Fruit fly (Drosophila melanogaster): ENCODE data around the gene mus201.

Gene mus201

DNA sequence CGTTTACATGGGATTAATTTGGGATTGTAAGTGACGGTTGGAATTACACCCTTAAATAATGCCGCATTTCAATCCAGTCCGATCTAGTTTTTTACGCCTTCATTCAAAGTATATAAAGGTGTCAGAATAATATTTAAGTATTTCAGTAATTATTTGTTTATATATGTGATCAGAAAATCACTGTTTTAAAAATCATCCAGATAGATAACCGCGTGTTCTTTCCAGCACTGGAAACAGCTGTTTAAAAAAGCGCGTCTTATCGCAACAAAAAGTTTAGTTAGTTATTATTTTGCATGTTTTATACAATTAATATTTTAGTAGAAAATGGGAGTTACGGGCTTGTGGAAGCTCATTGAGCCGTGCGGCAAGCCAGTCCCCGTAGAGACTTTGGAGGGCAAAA is at the start of gene mus201:
mus201 (plus strand) TSS at position 118 of the 400 bp plus-strand sequence.
- no peak for TF ChIP-seq CG17801 (GFP tag; optimal IDR thresholded peaks at IDR 0.05; ENCODE audit: partially characterized antibody)

DNA sequence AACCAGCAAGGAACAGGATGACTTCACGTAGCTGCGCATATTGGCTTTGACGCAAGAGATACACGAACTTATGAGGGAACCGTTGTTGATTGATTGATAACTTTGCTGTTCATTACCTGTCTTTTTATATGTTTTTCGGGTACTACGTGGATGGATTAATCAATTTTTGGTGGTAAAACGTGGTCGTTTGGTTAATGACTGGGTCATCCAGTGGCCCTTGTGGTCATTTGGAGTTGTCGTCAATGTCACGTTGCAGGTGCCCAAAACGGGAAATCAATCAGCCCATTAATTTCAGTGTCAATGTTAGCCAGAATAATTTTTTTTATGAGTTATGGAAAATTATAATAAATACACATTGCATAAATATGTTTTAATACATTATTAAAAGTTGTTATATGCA is 48.7 kb upstream of the mus201 start, which contains the start of gene CG42819:
CG42819 (minus strand) TSS at position 101 of the 400 bp plus-strand sequence.
- no peak for TF ChIP-seq CG17801 (GFP tag; optimal IDR thresholded peaks at IDR 0.05; ENCODE audit: partially characterized antibody)

DNA sequence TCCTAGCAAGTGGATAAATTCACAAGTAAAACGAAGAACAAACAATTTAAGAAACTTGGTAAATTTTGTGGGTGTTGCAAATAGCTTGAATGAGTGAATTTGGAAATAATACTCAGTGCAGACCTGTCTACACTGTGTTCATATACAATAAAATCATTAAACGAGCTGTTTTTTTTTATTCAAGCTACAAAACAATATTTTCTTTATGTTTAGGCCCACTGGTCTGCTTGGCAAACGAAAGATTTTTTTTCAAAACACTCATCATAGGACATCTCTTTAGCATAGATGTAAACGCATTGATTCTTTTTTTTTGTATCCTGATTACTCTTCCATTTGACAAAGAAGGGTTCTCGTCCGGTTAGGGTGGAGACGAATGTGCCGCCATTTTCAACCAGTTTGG is 45.7 kb upstream of the mus201 start, which contains the start of gene CG42820:
CG42820 (minus strand) TSS at position 101 of the 400 bp plus-strand sequence.
- no peak for TF ChIP-seq CG17801 (GFP tag; optimal IDR thresholded peaks at IDR 0.05; ENCODE audit: partially characterized antibody)

DNA sequence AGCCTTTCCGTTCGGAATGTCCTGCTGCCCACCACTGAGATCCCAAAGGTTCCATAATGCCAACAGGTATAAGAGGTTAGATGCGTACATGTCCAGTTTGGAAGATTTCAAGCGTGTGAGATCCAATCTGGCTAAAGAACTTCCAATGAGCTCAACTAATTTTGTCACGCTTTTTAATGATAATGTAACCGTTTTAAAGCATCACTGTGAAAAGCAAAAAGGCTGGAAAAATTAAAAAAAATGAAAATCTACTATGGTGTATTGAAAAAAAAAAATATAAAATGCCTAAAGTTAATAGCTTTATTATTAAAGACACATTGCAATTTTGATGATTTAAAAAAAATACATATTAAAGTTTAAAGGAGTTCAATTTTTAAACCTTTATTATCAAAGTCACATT is 44.8 kb upstream of the mus201 start, which contains the start of gene Acp29AB:
Acp29AB (minus strand) TSS at position 101 of the 400 bp plus-strand sequence.
- no peak for TF ChIP-seq CG17801 (GFP tag; optimal IDR thresholded peaks at IDR 0.05; ENCODE audit: partially characterized antibody)

DNA sequence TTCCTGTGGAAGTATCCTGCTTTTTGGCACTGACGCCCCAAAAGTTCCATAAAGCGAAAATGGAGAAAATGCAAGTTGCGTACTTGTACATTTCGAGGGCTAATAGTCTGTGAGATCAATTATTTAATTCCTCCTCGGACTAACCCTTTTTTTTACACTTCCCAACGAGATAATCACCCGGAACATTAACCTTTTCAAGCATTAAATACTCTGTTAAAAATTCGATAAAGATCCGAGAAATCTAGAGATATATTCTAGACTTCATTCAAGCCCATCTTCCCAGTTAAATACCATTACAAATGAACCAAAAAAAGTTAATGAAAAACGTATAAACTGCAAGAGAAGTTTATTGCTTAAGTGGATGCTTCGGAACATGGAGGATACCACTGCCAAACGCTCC is 43.8 kb upstream of the mus201 start, which contains the start of gene lectin-29Ca:
lectin-29Ca (minus strand) TSS at position 101 of the 400 bp plus-strand sequence.
- no peak for TF ChIP-seq CG17801 (GFP tag; optimal IDR thresholded peaks at IDR 0.05; ENCODE audit: partially characterized antibody)

DNA sequence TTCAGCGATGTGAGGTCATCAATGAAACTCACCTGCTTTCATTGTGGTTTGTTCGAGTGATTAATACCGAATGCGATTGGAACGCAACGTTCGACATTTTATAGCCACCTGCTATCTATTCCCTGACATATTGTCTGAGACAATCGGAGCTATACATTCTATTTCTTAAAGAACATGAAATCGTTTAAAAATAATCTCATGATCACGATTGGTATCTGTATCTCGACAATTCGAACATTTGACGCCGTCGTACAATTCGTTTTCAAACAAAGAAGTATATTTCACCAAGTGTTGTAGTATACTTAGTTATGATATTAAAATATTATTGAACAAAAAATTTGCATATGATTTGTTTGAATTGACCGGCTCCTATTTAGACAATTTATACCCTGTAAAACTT is 43.1 kb upstream of the mus201 start, which contains the start of gene Peritrophin-15b:
Peritrophin-15b (minus strand) TSS at position 101 of the 400 bp plus-strand sequence.
- TF ChIP-seq CG17801 (GFP tag; optimal IDR thresholded peaks at IDR 0.05; ENCODE audit: partially characterized antibody): no peak

DNA sequence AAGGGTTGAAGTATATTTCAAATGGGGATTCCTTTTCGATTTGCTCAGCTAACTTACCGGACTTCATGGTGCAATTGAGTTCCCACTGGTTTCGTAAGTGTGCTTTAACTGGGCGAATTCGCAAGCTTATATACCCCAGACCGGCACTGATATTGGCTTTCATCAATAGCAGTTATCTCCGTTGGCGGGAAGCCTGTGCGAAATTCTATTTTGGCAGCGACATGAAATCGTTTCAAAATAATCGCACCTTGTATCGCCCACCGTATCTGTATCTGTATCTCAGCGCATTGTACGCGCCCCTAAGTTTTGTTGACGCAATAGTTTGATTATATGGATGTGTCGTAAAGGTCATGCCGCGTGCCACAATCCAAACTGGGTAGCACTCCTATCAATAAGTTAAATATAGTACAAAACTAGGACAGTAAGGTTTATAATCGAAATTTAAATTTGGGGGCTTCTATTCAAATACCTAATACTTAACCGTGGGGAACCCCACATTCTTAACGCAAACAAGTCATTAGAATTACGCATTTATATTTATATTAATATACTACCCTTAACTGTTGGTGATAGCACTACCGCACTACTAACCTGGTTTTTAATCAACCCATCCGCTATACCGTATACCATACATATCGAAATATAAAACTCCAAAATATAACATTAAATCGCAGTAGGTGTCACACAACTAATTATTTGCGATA is 41.8 kb upstream of the mus201 start, which contains the start of the genes Peritrophin-15a and CG13385:
Peritrophin-15a (minus strand) TSS at position 101 of the 704 bp plus-strand sequence.
CG13385 (plus strand) TSS at position 654 of the 704 bp plus-strand sequence.
- TF ChIP-seq CG17801 (GFP tag; optimal IDR thresholded peaks at IDR 0.05; ENCODE audit: partially characterized antibody): no peak

DNA sequence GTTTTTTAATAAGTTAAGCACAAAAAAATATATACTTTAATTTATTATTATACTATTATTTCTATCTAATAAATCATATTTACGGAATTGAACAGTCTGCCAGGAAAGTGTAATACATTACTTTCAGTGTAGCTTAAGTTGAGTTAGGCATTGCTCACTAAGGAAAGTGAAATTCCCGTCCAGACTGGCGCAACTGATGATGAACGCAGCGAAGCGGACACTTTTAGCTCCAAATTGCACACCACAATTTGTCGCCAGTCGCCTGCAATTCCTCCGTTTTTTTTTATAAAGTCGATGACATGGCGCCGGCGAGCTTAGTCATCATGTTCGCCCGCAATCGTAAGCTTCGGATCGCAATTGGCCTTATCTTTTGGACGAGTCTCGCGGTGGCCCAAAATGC is 39.2 kb upstream of the mus201 start, which contains the start of gene CG13386:
CG13386 (plus strand) TSS at position 301 of the 400 bp plus-strand sequence.
- no peak for TF ChIP-seq CG17801 (GFP tag; optimal IDR thresholded peaks at IDR 0.05; ENCODE audit: partially characterized antibody)

DNA sequence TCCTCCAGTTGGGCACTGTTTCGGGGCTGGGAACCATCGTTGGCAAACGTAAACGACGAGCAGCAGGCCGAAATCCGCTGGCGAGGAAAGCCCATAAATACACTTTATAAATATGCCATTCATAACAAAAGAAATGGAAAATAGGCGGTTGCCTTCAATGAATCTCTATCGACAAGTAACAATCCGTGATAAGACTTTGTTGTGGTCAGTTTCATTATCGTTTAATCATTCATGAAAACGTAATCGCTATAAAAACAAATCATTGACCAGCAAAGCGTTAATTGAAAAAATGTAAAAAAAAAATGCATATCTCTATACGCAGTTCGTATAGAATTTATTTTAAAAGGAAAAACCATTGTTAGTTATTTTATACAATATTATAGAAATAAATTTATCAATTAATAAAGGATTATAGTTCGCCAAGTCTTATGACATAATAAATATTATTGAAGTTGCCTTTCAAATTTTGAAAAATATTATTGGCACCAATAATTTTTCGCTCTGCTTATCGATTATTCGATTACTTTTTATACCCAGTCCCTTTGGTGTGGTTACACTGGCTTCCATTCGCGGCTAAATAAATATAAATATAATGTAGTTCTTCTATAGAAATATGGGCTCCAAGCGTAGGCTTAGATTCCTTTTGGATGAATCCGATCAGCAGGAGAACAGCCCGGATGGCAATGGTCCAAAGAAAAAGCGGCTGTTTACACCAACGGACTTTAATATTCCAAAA is 37.9 kb upstream of the mus201 start, which contains the start of gene CG31898:
CG31898 (plus strand) TSS at position 559 of the 736 bp plus-strand sequence.
- no peak for TF ChIP-seq CG17801 (GFP tag; optimal IDR thresholded peaks at IDR 0.05; ENCODE audit: partially characterized antibody)

DNA sequence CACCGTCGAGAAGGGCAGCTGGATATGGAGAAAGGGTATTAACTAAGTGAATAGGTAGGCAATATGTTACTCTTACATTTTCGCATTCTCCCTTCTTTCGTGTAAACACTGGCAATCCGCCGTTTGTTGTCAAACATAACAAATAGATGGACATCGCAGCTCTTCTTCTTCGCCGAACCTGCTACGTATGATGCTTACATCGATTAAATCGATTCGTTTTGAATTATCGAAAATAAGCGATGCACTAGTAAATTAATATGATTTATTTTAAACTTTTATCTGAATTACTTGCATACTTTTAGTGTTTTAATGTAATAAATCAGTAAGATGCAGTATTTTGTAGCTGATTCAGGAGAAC is 35.1 kb upstream of the mus201 start, which contains the start of gene fy:
fy (minus strand) TSS at position 353 of the 358 bp plus-strand sequence.
- no peak for TF ChIP-seq CG17801 (GFP tag; optimal IDR thresholded peaks at IDR 0.05; ENCODE audit: partially characterized antibody)

DNA sequence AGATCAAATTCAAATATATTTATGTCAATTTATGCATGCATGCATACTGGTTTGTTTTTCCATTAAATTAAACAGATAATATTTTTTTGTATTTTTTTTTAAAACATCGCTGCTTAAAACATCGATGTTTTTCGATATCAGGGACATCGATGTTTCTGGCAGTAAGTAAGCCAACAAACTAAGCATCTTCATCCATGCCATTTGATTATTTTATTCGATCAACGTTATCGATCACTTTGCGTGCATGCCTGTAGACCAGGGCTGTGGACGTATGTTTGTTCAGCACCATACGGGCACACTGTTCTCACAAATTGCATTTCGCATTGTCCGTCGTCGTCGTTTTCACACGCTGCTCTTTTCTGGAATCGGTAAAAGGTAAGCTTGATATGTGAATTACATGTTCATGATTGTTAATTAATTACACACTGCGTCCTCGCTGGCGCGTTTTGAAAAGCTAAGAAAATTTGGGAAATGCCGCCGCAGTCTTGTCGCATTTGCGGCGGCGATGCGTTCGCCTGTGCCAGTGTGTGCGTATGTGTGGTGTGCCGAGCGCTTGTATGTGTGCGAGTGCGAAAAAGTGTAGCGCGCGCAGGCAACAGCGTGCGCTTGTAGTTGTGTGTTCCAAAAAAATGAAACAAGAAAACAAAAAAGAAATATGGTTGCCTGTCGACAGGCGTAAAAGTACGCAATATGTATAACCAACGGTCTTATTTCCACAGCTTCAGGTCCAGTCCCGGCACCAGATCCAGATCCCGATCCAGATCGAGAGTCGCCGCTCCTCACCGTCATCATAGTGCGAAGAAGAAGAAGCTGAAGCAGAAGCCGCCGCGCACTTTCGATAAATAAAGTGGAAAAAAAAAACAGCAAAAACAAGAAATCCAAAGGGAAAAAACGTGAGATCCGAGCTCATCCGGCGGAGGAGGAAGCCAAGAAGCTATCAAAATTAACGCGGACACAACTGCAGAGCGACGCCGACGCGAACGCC is 34.4 kb upstream of the mus201 start, which contains the start of gene emb:
emb (plus strand) TSS at position 288 of the 985 bp plus-strand sequence.
- TF ChIP-seq CG17801 (GFP tag; optimal IDR thresholded peaks at IDR 0.05; ENCODE audit: partially characterized antibody): peak; percentile 67

DNA sequence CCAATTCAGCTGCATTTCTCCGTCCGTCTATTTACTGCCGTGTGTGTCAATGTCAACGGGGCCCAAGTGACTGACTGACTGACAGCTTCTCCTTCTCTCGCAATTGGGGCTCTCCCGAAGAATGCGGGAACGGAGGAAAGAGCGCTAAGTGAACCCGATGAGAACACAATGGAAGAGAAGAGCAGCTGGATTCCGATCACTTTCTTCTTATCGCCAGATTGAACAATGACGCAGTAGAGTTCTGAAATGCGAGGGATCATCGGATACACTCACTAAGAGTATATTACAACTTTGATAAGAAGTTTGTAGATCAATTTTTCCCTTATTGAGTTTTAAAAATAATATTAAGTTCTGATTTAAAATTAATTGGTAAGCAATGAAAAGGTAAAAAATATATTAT is 26.4 kb upstream of the mus201 start, which contains the start of gene Naglu:
Naglu (minus strand) TSS at position 339 of the 400 bp plus-strand sequence.
- TF ChIP-seq CG17801 (GFP tag; optimal IDR thresholded peaks at IDR 0.05; ENCODE audit: partially characterized antibody): no peak

DNA sequence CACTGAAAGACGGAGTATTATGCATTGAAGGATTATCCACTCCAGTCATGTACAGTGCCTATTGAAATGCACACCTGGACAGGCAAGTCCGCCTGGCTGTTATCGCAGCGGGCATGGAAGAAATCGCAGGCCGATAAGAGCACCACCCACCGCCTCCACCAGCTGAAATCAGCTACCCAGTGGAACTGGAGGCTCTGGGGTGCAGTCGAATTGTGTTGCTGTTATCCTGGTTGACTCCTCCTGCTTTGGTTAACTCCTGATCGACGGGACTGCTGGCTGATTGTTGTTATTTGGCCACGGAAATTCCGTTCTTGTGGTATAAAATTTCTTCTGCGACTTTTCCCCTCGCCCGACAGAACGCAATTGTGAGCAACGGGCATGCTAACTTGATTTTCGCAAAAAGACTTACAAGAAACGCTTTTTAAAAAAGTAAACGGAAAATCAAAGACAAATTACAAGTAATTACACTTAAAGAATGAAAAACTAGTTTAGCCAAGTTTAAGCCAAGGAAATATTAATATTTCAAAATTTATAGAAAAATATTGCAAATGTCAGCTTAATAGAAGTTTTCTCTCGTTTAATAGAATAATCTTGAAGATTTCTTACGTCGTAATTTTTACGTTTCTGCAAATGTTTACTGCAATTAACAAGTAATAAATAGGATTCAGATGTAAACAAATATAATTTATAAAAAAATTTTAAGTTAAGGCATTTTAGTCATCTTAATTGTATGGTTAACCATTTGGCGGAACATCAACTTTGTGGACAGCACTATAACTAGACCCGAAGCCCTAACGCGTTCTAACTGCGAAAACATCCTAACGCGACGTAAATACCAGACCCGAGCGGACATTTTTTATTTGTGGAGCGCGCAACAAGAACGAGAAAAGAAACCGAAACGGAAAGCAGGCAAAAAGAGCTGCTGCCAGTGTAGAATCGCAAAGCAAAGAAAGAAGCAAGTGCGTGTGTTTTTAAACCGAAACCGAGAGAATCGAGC is 22.8 kb upstream of the mus201 start, which contains the start of the genes CG13398 and Akap200:
CG13398 (minus strand) TSS at position 370 of the 997 bp plus-strand sequence.
Akap200 (plus strand) TSS at position 804 of the 997 bp plus-strand sequence.
- TF ChIP-seq CG17801 (GFP tag; optimal IDR thresholded peaks at IDR 0.05; ENCODE audit: partially characterized antibody): peak; percentile 70

Data from ovary, adult (tissue).